Worm (Caenorhabditis elegans) whole organism, L2 larva: ENCODE results near the gene elmd-1.

Experiments used
- F13H6.1 ChIP-seq: sonication (generic microtip); optimal IDR thresholded peaks from 2 replicates; lab custom pipeline; 2016; ENCODE audit warnings: missing genetic modification characterization, missing compliant biosample characterization
- R02D3.7 ChIP-seq: fragments of 150-350 bp; optimal IDR thresholded peaks from 2 replicates; lab custom pipeline; 2014; ENCODE audit warnings: missing biosample characterization, missing genetic modification characterization
- Y55F3AM.14 ChIP-seq: fragments of 200-800 bp; sonication (Bioruptor generic); optimal IDR thresholded peaks from 2 replicates; lab custom pipeline; 2018; ENCODE audit warnings: mild to moderate bottlenecking, missing genetic modification characterization, missing compliant biosample characterization
- alr-1 ChIP-seq: fragments of 150-350 bp; optimal IDR thresholded peaks from 2 replicates; lab custom pipeline; 2014; ENCODE audit warnings: missing biosample characterization, missing genetic modification characterization
- ama-1 ChIP-seq: fragments of 150-350 bp; optimal IDR thresholded peaks from 2 replicates; lab custom pipeline; 2018; ENCODE audit warnings: inconsistent platforms
- crh-2 ChIP-seq: sonication (generic microtip); optimal IDR thresholded peaks from 2 replicates; lab custom pipeline; 2017; ENCODE audit warnings: missing biosample characterization, missing genetic modification characterization
- egl-27 ChIP-seq: sonication (generic microtip); optimal IDR thresholded peaks from 3 replicates; lab custom pipeline; 2017; ENCODE audit warnings: missing biosample characterization, missing genetic modification reagents, missing genetic modification characterization
- elt-1 ChIP-seq: fragments of 150-350 bp; optimal IDR thresholded peaks from 2 replicates; lab custom pipeline; 2014; ENCODE audit warnings: missing biosample characterization, missing genetic modification characterization
- elt-3 ChIP-seq: sonication (generic microtip); optimal IDR thresholded peaks from 2 replicates; lab custom pipeline; 2017; ENCODE audit warnings: missing biosample characterization, missing genetic modification characterization
- gmeb-1 ChIP-seq: fragments of 150-350 bp; optimal IDR thresholded peaks from 2 replicates; lab custom pipeline; 2014; ENCODE audit warnings: missing biosample characterization, missing genetic modification characterization
- lin-11 ChIP-seq: fragments of 150-350 bp; sonication (generic microtip); optimal IDR thresholded peaks from 2 replicates; lab custom pipeline; 2014; ENCODE audit warnings: missing biosample characterization, missing genetic modification characterization, inconsistent platforms, mixed read lengths
- lin-13 ChIP-seq: fragments of 150-350 bp; optimal IDR thresholded peaks from 2 replicates; lab custom pipeline; 2014; ENCODE audit warnings: missing biosample characterization, missing genetic modification reagents, missing genetic modification characterization
- lin-39 ChIP-seq: fragments of 150-350 bp; optimal IDR thresholded peaks from 2 replicates; lab custom pipeline; 2014; ENCODE audit warnings: missing biosample characterization, missing genetic modification reagents, missing genetic modification characterization
- lsy-2 ChIP-seq, 2 experiments: fragments of 150-350 bp in 1 of 2; sonication (generic microtip) in 1 of 2; optimal IDR thresholded peaks; 2 replicates each; lab custom pipeline; 2014 to 2017; ENCODE audit warnings: missing biosample characterization in 2 of 2, missing genetic modification characterization in 2 of 2
- mab-5 ChIP-seq: fragments of 150-350 bp; optimal IDR thresholded peaks from 2 replicates; lab custom pipeline; 2014; ENCODE audit warnings: missing biosample characterization, missing genetic modification characterization
- mbf-1 ChIP-seq: sonication (generic microtip); optimal IDR thresholded peaks from 2 replicates; lab custom pipeline; 2017; ENCODE audit warnings: missing biosample characterization, missing genetic modification characterization
- nhr-10 ChIP-seq: sonication (generic microtip); optimal IDR thresholded peaks from 2 replicates; lab custom pipeline; 2017; ENCODE audit warnings: missing biosample characterization, missing genetic modification characterization
- nhr-12 ChIP-seq: fragments of 150-350 bp; optimal IDR thresholded peaks from 2 replicates; lab custom pipeline; 2014; ENCODE audit warnings: missing biosample characterization, missing genetic modification characterization
- nhr-21 ChIP-seq: fragments of 150-350 bp; optimal IDR thresholded peaks from 2 replicates; lab custom pipeline; 2014; ENCODE audit warnings: missing biosample characterization, missing genetic modification characterization
- nhr-23 ChIP-seq: fragments of 150-350 bp; optimal IDR thresholded peaks from 2 replicates; lab custom pipeline; 2014; ENCODE audit warnings: missing biosample characterization, missing genetic modification reagents, missing genetic modification characterization
- nhr-6 ChIP-seq: fragments of 150-350 bp; optimal IDR thresholded peaks from 2 replicates; lab custom pipeline; 2014; ENCODE audit warnings: missing biosample characterization, missing genetic modification characterization
- nhr-77 ChIP-seq: fragments of 150-350 bp; optimal IDR thresholded peaks from 2 replicates; lab custom pipeline; 2014; ENCODE audit warnings: missing biosample characterization, missing genetic modification characterization
- peb-1 ChIP-seq: fragments of 150-350 bp; optimal IDR thresholded peaks from 2 replicates; lab custom pipeline; 2014; ENCODE audit warnings: missing biosample characterization, missing genetic modification characterization
- sem-4 ChIP-seq: fragments of 150-350 bp; optimal IDR thresholded peaks from 2 replicates; lab custom pipeline; 2014; ENCODE audit warnings: missing biosample characterization, missing genetic modification reagents, missing genetic modification characterization
- skn-1 ChIP-seq: sonication (generic microtip); optimal IDR thresholded peaks from 2 replicates; lab custom pipeline; 2017; ENCODE audit warnings: missing biosample characterization, missing genetic modification characterization
- sma-3 ChIP-seq: sonication (generic microtip); optimal IDR thresholded peaks from 2 replicates; lab custom pipeline; 2016; ENCODE audit warnings: missing genetic modification reagents, missing genetic modification characterization, missing compliant biosample characterization
- sma-9 ChIP-seq, 2 experiments: fragments of 150-350 bp in 1 of 2; sonication (generic microtip) in 1 of 2; optimal IDR thresholded peaks; 2 replicates each; lab custom pipeline; 2014 to 2016; ENCODE audit warnings: missing genetic modification characterization in 2 of 2, mild to moderate bottlenecking in 1 of 2, missing biosample characterization in 1 of 2, missing compliant biosample characterization in 1 of 2, missing genetic modification reagents in 1 of 2, moderate library complexity in 1 of 2
- unc-39 ChIP-seq: fragments of 150-350 bp; optimal IDR thresholded peaks from 2 replicates; lab custom pipeline; 2014; ENCODE audit warnings: missing biosample characterization, missing genetic modification characterization
- unc-55 ChIP-seq: fragments of 150-350 bp; sonication (generic microtip); optimal IDR thresholded peaks from 3 replicates; lab custom pipeline; 2014; ENCODE audit warnings: missing biosample characterization, missing genetic modification reagents, missing genetic modification characterization
- unc-62 ChIP-seq: fragments of 150-350 bp; optimal IDR thresholded peaks from 2 replicates; lab custom pipeline; 2014; ENCODE audit warnings: missing biosample characterization, missing genetic modification reagents, missing genetic modification characterization
- zag-1 ChIP-seq: fragments of 150-350 bp; optimal IDR thresholded peaks from 2 replicates; lab custom pipeline; 2014; ENCODE audit warnings: missing biosample characterization, missing genetic modification characterization
- ztf-11 ChIP-seq: sonication (generic microtip); optimal IDR thresholded peaks from 2 replicates; lab custom pipeline; 2017; ENCODE audit warnings: missing biosample characterization, missing genetic modification characterization
- ztf-4 ChIP-seq: fragments of 150-350 bp; optimal IDR thresholded peaks from 2 replicates; lab custom pipeline; 2014; ENCODE audit warnings: missing biosample characterization, missing genetic modification characterization

The elmd-1 gene

ce11 chrIII:3426741-3427140, 37.0 kb downstream of the elmd-1 start:
- TF ChIP-seq Y55F3AM.14 (no peak), ztf-4 (no peak), unc-55 (GFP tag; lab: Kevin White, UChicago) (no peak), alr-1 (tag; lab: Kevin White, UChicago) (no peak), unc-39 (no peak), ama-1 (lab: Kevin White, UChicago) (no peak), skn-1 (tag; lab: Kevin White, UChicago) (no peak), egl-27 (tag; lab: Kevin White, UChicago) (no peak), sma-9 (GFP tag; optimal IDR thresholded peaks at IDR 0.05; lab: Kevin White, UChicago) (no peak), sma-9 (tag; optimal IDR thresholded peaks at IDR 0.05; lab: Kevin White, UChicago) (no peak), unc-62 (no peak), elt-1 (tag; lab: Kevin White, UChicago) (no peak), lin-13 (GFP tag; lab: Kevin White, UChicago) (no peak), nhr-21 (tag; lab: Kevin White, UChicago) (no peak), mab-5 (tag; lab: Kevin White, UChicago) (no peak), F13H6.1 (no peak), nhr-6 (tag; lab: Kevin White, UChicago) (no peak)

ce11 chrIII:3428574-3428973, 38.9 kb downstream of the elmd-1 start:
- no peak for TF ChIP-seq elt-3 (tag; lab: Kevin White, UChicago)
- no peak for TF ChIP-seq lin-13 (GFP tag; lab: Kevin White, UChicago)
- TF ChIP-seq peb-1 = no peak
- no peak for TF ChIP-seq R02D3.7 (tag; lab: Kevin White, UChicago)
- no peak for TF ChIP-seq sma-9 (GFP tag; optimal IDR thresholded peaks at IDR 0.05; lab: Kevin White, UChicago)
- no peak for TF ChIP-seq sma-9 (tag; optimal IDR thresholded peaks at IDR 0.05; lab: Kevin White, UChicago)
- no peak for TF ChIP-seq sma-3
- TF ChIP-seq sem-4 (tag; lab: Kevin White, UChicago) = no peak
- no peak for TF ChIP-seq nhr-12 (tag; lab: Kevin White, UChicago)
- no peak for TF ChIP-seq ztf-4
- TF ChIP-seq egl-27 (tag; lab: Kevin White, UChicago) = no peak
- no peak for TF ChIP-seq unc-39
- TF ChIP-seq lin-39 = no peak
- no peak for TF ChIP-seq elt-1 (tag; lab: Kevin White, UChicago)
- TF ChIP-seq unc-62 = no peak
- TF ChIP-seq nhr-23 = no peak
- TF ChIP-seq, all 48 proteins: peak for 0

DNA sequence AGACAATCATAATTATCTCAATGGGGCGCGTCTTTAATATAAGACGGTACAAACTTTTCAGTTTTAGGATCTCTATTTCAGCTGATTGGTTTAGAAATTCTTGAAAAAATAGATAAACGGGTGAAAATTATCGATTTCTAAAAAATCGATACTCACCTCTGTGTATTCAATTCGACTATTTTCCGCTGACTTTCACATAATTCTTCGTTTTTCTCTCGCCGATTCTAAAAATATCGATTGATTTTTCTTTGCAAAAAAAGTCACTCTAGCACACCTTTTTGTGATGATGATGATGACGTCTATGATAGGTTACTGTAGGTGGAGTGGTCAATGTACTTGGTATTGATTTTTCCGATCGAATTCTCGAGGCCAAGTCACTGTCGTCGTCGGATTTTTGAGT, 40.0 kb downstream of the elmd-1 start:
- TF ChIP-seq nhr-21 (tag; lab: Kevin White, UChicago) (no peak), nhr-77 (no peak), mab-5 (tag; lab: Kevin White, UChicago) (no peak), ztf-11 (tag; lab: Kevin White, UChicago) (no peak), lin-11 (tag; lab: Kevin White, UChicago) (no peak), F13H6.1 (no peak), ztf-4 (no peak), mbf-1 (tag; lab: Kevin White, UChicago) (no peak), nhr-12 (tag; lab: Kevin White, UChicago) (no peak), Y55F3AM.14 (no peak), ama-1 (lab: Kevin White, UChicago) (no peak), sma-9 (GFP tag; optimal IDR thresholded peaks at IDR 0.05; lab: Kevin White, UChicago) (no peak), sma-9 (tag; optimal IDR thresholded peaks at IDR 0.05; lab: Kevin White, UChicago) (no peak), skn-1 (tag; lab: Kevin White, UChicago) (no peak)

DNA sequence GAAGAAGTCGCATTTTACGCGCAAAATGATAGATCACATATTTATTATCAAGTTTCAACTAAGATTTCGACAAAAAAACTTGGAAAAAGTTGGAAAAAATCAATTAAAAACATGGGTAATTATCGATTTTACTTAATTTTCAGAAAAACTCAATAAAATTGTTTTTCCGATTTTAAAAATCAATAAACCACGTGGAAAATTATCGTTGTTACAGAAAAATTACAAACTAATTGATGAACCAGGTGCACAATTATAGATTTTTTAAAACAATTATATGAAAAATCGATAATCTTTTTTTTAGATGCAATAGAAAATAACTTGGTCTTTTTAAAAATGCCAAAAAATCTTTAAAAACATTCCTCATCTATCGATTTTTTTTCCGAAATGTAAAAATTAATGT, 40.9 kb downstream of the elmd-1 start:
- TF ChIP-seq lsy-2 (tag; optimal IDR thresholded peaks at IDR 0.05; lab: Kevin White, UChicago) = no peak
- TF ChIP-seq alr-1 (tag; lab: Kevin White, UChicago) = no peak
- TF ChIP-seq gmeb-1 (tag; lab: Kevin White, UChicago) = no peak

DNA sequence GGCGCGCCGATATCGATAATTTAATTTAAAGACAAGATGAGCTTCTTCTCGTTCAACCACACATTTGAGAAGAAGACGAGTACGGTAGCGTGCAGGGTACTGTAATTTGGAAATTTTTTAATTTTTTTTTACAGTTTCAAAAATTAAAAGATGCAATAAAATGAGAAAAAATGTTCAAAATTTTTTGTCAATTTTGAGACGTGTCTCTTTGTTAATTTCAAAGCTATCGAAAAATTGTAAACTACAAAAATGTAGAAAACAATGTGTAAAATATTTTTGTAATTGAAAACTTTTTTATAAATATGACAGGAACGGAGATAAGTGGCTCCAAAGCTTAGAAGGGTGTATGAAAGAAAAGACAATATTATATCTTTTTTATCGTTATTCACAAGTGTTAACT, 41.7 kb downstream of the elmd-1 start, which contains the start of gene K01A11.1:
K01A11.1 (minus strand) TSS at position 101 of the 400 bp plus-strand sequence.
- TF ChIP-seq nhr-21 (tag; lab: Kevin White, UChicago) (no peak), unc-55 (GFP tag; lab: Kevin White, UChicago) (no peak), crh-2 (no peak), skn-1 (tag; lab: Kevin White, UChicago) (no peak), lin-11 (tag; lab: Kevin White, UChicago) (no peak), gmeb-1 (tag; lab: Kevin White, UChicago) (no peak), nhr-10 (tag; lab: Kevin White, UChicago) (no peak), zag-1 (tag; lab: Kevin White, UChicago) (no peak)
